Worm (Caenorhabditis elegans): ENCODE measurements around the gene F41G3.10.
A peak's percentile ranks its signal among the peaks of the same experiment; 100 is the strongest.

Gene F41G3.10

ce11 chrII:6741428-6741827 is 7.9 kb downstream of the F41G3.10 start, which contains the start of gene exos-8 (continued):
- no peak for TF ChIP-seq unc-39 (tag; optimal IDR thresholded peaks at IDR 0.05)

DNA sequence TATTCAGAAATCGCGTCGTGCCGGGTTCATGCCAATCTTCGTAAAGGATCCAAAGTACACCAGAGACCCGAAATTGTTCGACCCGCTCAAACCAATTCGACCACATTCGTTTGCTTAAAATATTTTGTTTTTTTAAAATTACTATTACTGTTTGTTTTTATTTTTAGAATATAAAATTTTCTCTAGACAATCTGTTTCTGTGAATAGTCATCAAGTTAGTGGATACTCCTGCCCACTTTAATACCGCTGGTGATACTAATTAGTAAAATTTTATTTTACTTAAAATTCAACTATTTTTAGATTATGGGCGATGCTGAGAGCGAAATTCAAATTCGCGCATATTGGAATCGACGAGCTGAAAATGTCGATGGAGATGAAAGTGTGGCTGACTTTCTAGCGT is 12.7 kb downstream of the F41G3.10 start, which contains the start of gene T14B4.1:
T14B4.1 (plus strand) TSS at position 301 of the 400 bp plus-strand sequence.
- TF ChIP-seq lsy-12 (tag; optimal IDR thresholded peaks at IDR 0.05): no peak
- no peak for TF ChIP-seq hmg-11 (tag; optimal IDR thresholded peaks at IDR 0.05)
- TF ChIP-seq nhr-237 (tag; optimal IDR thresholded peaks at IDR 0.05): no peak
- no peak for TF ChIP-seq ztf-4 (tag; optimal IDR thresholded peaks at IDR 0.05)
- TF ChIP-seq nhr-11 (tag; optimal IDR thresholded peaks at IDR 0.05): no peak
- no peak for TF ChIP-seq ceh-16 (tag; optimal IDR thresholded peaks at IDR 0.05)
- TF ChIP-seq jun-1 (tag; optimal IDR thresholded peaks at IDR 0.05): no peak
- TF ChIP-seq lin-39 (tag; optimal IDR thresholded peaks at IDR 0.05): no peak
- no peak for TF ChIP-seq nhr-28 (tag; optimal IDR thresholded peaks at IDR 0.05)
- no peak for TF ChIP-seq R02D3.7 (tag; optimal IDR thresholded peaks at IDR 0.05)
- TF ChIP-seq nhr-25 (tag; optimal IDR thresholded peaks at IDR 0.05): no peak
- no peak for TF ChIP-seq nhr-76 (tag; optimal IDR thresholded peaks at IDR 0.05)
- TF ChIP-seq mdl-1 (tag; optimal IDR thresholded peaks at IDR 0.05): no peak
- no peak for TF ChIP-seq mml-1 (tag; optimal IDR thresholded peaks at IDR 0.05)
- TF ChIP-seq fkh-10 (GFP tag; optimal IDR thresholded peaks at IDR 0.05): no peak
- TF ChIP-seq nhr-23 (tag; optimal IDR thresholded peaks at IDR 0.05): no peak
- TF ChIP-seq nhr-67 (tag; optimal IDR thresholded peaks at IDR 0.05): no peak

- no peak for TF ChIP-seq daf-12 (tag; optimal IDR thresholded peaks at IDR 0.05)
- no peak for TF ChIP-seq R02D3.7 (tag; optimal IDR thresholded peaks at IDR 0.05)
- TF ChIP-seq lin-15B (tag; optimal IDR thresholded peaks at IDR 0.05): no peak
- no peak for TF ChIP-seq egl-27 (tag; optimal IDR thresholded peaks at IDR 0.05)
- no peak for TF ChIP-seq elt-1 (tag; optimal IDR thresholded peaks at IDR 0.05)
- TF ChIP-seq hmg-11 (tag; optimal IDR thresholded peaks at IDR 0.05): no peak
- TF ChIP-seq ceh-28 (tag; optimal IDR thresholded peaks at IDR 0.05): no peak
- TF ChIP-seq jun-1 (tag; optimal IDR thresholded peaks at IDR 0.05): no peak
- TF ChIP-seq elt-2 (tag; optimal IDR thresholded peaks at IDR 0.05): no peak
- TF ChIP-seq aly-2 (tag; optimal IDR thresholded peaks at IDR 0.05): no peak
- TF ChIP-seq skn-1 (tag; optimal IDR thresholded peaks at IDR 0.05): no peak
- no peak for TF ChIP-seq sea-2 (GFP tag; optimal IDR thresholded peaks at IDR 0.05)
- TF ChIP-seq zag-1 (tag; optimal IDR thresholded peaks at IDR 0.05): no peak
- TF ChIP-seq nhr-237 (tag; optimal IDR thresholded peaks at IDR 0.05): no peak
- no peak for TF ChIP-seq nhr-43 (tag; optimal IDR thresholded peaks at IDR 0.05; ENCODE audit: poor library complexity, severe bottlenecking)
These were observed 13.3 kb downstream of the F41G3.10 start, which contains the start of gene mrps-18.C for ce11 chrII:6736066-6736465. Gene mrps-18.C (plus strand): TSS chrII:6736203.

DNA sequence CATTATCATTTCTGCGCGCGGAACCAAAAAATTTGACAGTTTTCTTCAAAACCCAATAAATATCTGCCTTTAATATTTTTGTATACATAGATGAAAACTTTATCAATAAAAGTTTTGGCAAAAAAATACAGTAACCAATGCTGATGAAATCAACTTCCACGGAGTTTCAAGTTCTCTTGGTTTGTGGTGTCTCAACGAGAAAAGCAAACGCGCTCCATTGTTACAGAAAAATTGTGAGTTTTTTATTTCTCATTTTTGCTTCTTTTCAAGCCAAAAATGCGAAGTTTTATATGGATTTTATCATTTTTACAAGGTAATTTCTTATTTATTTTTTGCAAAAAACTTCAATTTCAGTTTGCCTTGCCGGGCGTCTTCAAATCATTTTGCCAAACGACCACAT is 14.6 kb downstream of the F41G3.10 start, which contains the start of gene T14B4.3:
T14B4.3 (plus strand) TSS at position 264 of the 400 bp plus-strand sequence.
- TF ChIP-seq nhr-12 (tag; optimal IDR thresholded peaks at IDR 0.05): no peak
- TF ChIP-seq egl-5 (tag; optimal IDR thresholded peaks at IDR 0.05): peak; percentile 21
- no peak for TF ChIP-seq mml-1 (tag; optimal IDR thresholded peaks at IDR 0.05)
- no peak for TF ChIP-seq elt-3 (tag; optimal IDR thresholded peaks at IDR 0.05)
- peak; percentile 69 for TF ChIP-seq nhr-43 (tag; optimal IDR thresholded peaks at IDR 0.05; ENCODE audit: poor library complexity, severe bottlenecking)
- TF ChIP-seq tbx-2 (tag; optimal IDR thresholded peaks at IDR 0.05): no peak
- no peak for TF ChIP-seq fkh-2 (tag; optimal IDR thresholded peaks at IDR 0.05)
- TF ChIP-seq lin-39 (tag; optimal IDR thresholded peaks at IDR 0.05): peak; percentile 17
- TF ChIP-seq mdl-1 (tag; optimal IDR thresholded peaks at IDR 0.05): no peak
- TF ChIP-seq unc-62 (GFP tag; optimal IDR thresholded peaks at IDR 0.05): no peak
- peak; percentile 54 for TF ChIP-seq nhr-25 (tag; optimal IDR thresholded peaks at IDR 0.05)
- peak; percentile 15 for TF ChIP-seq lsy-12 (tag; optimal IDR thresholded peaks at IDR 0.05)
- TF ChIP-seq R02D3.7 (tag; optimal IDR thresholded peaks at IDR 0.05): no peak
- TF ChIP-seq ceh-82 (tag; optimal IDR thresholded peaks at IDR 0.05): no peak
- TF ChIP-seq nhr-77 (tag; optimal IDR thresholded peaks at IDR 0.05): no peak
- no peak for TF ChIP-seq nhr-76 (tag; optimal IDR thresholded peaks at IDR 0.05)
- TF ChIP-seq lin-15B (tag; optimal IDR thresholded peaks at IDR 0.05): peak; percentile 87
- peak; percentile 54 for TF ChIP-seq pqm-1 (tag; optimal IDR thresholded peaks at IDR 0.05)
- TF ChIP-seq nhr-23 (tag; optimal IDR thresholded peaks at IDR 0.05): peak; percentile 44
- TF ChIP-seq nfya-1 (tag; optimal IDR thresholded peaks at IDR 0.05; ENCODE audit: insufficient read depth): peak; percentile 69
- TF ChIP-seq daf-12 (tag; optimal IDR thresholded peaks at IDR 0.05): no peak
- TF ChIP-seq pha-4 (tag; optimal IDR thresholded peaks at IDR 0.05): peak; percentile 93
- TF ChIP-seq elt-2 (tag; optimal IDR thresholded peaks at IDR 0.05): peak; percentile 27
- TF ChIP-seq unc-39 (tag; optimal IDR thresholded peaks at IDR 0.05): no peak
- peak; percentile 25 for TF ChIP-seq snpc-4 (tag; optimal IDR thresholded peaks at IDR 0.05)
- no peak for TF ChIP-seq eor-1 (tag; optimal IDR thresholded peaks at IDR 0.05)
- no peak for TF ChIP-seq aly-2 (tag; optimal IDR thresholded peaks at IDR 0.05)

Measured in whole organism, L3 larva.